Fruit fly (Drosophila melanogaster): ENCODE results near the gene CG14185.

The CG14185 gene

dm6 chr3L:20140589-20141207 lies 34.8 kb downstream of the CG14185 start, which contains the start of gene CG7328 (continued):
- no peak for TF ChIP-seq crol (GFP tag; IDR thresholded peaks at IDR 0.05)
- no peak for TF ChIP-seq dan (GFP tag; IDR thresholded peaks at IDR 0.05)
- TF ChIP-seq pan (optimal IDR thresholded peaks at IDR 0.05): no peak
- peak in 1 of 2 experiments; percentile 59 for TF ChIP-seq pan (GFP tag; optimal IDR thresholded peaks at IDR 0.05 in 1 of 2, IDR thresholded peaks at IDR 0.05 in 1 of 2)
- TF ChIP-seq exex (tag; optimal IDR thresholded peaks at IDR 0.05): peak; percentile 54
- TF ChIP-seq CG11093 (GFP tag; IDR thresholded peaks at IDR 0.05): no peak
- TF ChIP-seq CG11456 (GFP tag; IDR thresholded peaks at IDR 0.05): 0 out of 3 replicates have a peak, but pooled peaks have one; percentile 54
- TF ChIP-seq CG18619 (GFP tag; optimal IDR thresholded peaks at IDR 0.05): peak; percentile 55
- no peak for TF ChIP-seq kni (GFP tag; optimal IDR thresholded peaks at IDR 0.05)
- TF ChIP-seq Ptx1 (GFP tag; IDR thresholded peaks at IDR 0.05): peak; percentile 59; the same call in 1 of the 2 replicates
- TF ChIP-seq Chrac-16 (GFP tag; optimal IDR thresholded peaks at IDR 0.05): peak; percentile 56
- peak; percentile 3 for TF ChIP-seq org-1 (GFP tag; optimal IDR thresholded peaks at IDR 0.05)
- TF ChIP-seq BEAF-32 (GFP tag; optimal IDR thresholded peaks at IDR 0.05): no peak
- TF ChIP-seq maf-S (GFP tag; optimal IDR thresholded peaks at IDR 0.05): peak; percentile 18
- TF ChIP-seq Sox102F (GFP tag; optimal IDR thresholded peaks at IDR 0.05): peak; percentile 57
- TF ChIP-seq CG14441 (GFP tag; IDR thresholded peaks at IDR 0.05): peak; percentile 14; the same call in 1 of the 2 replicates
- no peak for TF ChIP-seq Dip2 (GFP tag; IDR thresholded peaks at IDR 0.05)
- peak; percentile 11; the same call in 1 of the 3 replicates for TF ChIP-seq gce (GFP tag; IDR thresholded peaks at IDR 0.05)
- peak; percentile 67 for TF ChIP-seq Hsf (GFP tag; optimal IDR thresholded peaks at IDR 0.05)
- peak; percentile 66; the same call in 2 of the 3 replicates for TF ChIP-seq CG11695 (GFP tag; IDR thresholded peaks at IDR 0.05)
- TF ChIP-seq ato (GFP tag; IDR thresholded peaks at IDR 0.05; ENCODE audit: partially characterized antibody): no peak
- peak; percentile 62; the same call in 1 of the 2 replicates for TF ChIP-seq lmd (GFP tag; IDR thresholded peaks at IDR 0.05)
- peak; percentile 97 for TF ChIP-seq row (GFP tag; IDR thresholded peaks at IDR 0.05)
- no peak for TF ChIP-seq Gug (GFP tag; IDR thresholded peaks at IDR 0.05)
- no peak for TF ChIP-seq Stat92E (GFP tag; optimal IDR thresholded peaks at IDR 0.05)
- TF ChIP-seq CG12219 (GFP tag; optimal IDR thresholded peaks at IDR 0.05): peak; percentile 53
- no peak for TF ChIP-seq abd-A (tag; optimal IDR thresholded peaks at IDR 0.05)
- peak; percentile 35; the same call in 1 of the 2 replicates for TF ChIP-seq Xrp1 (GFP tag; IDR thresholded peaks at IDR 0.05)
- no peak for TF ChIP-seq Nf-YB (GFP tag; optimal IDR thresholded peaks at IDR 0.05)
- TF ChIP-seq CG11504 (tag; optimal IDR thresholded peaks at IDR 0.05): no peak
- TF ChIP-seq lbe (GFP tag; optimal IDR thresholded peaks at IDR 0.05): no peak
- peak; percentile 34 for TF ChIP-seq CrebB (tag; optimal IDR thresholded peaks at IDR 0.05)
- no peak for TF ChIP-seq Doc2 (GFP tag; IDR thresholded peaks at IDR 0.05)
- TF ChIP-seq Mes4 (GFP tag; optimal IDR thresholded peaks at IDR 0.05): peak; percentile 21
- peak; percentile 43 for TF ChIP-seq CG13775 (GFP tag; optimal IDR thresholded peaks at IDR 0.05)
- peak; percentile 50 for TF ChIP-seq mam (GFP tag; optimal IDR thresholded peaks at IDR 0.05)
- TF ChIP-seq TFAM (GFP tag; optimal IDR thresholded peaks at IDR 0.05): no peak
- peak; percentile 45; the same call in 1 of the 2 replicates for TF ChIP-seq H2.0 (GFP tag; IDR thresholded peaks at IDR 0.05)
- TF ChIP-seq Nf-YA (GFP tag; IDR thresholded peaks at IDR 0.05): no peak
- TF ChIP-seq CG9876 (GFP tag; optimal IDR thresholded peaks at IDR 0.05): no peak
- TF ChIP-seq HmgZ (tag; optimal IDR thresholded peaks at IDR 0.05): peak; percentile 64
- TF ChIP-seq CG14667 (GFP tag; IDR thresholded peaks at IDR 0.05): 0 out of 2 replicates have a peak, but pooled peaks have one; percentile 9
- TF ChIP-seq tio (GFP tag; optimal IDR thresholded peaks at IDR 0.05): no peak
- no peak for TF ChIP-seq CG10431 (GFP tag; optimal IDR thresholded peaks at IDR 0.05)
- TF ChIP-seq CG4328 (GFP tag; optimal IDR thresholded peaks at IDR 0.05): peak; percentile 23
- TF ChIP-seq wor (GFP tag; IDR thresholded peaks at IDR 0.05): no peak
- peak; percentile 52 for TF ChIP-seq Xbp1 (GFP tag; optimal IDR thresholded peaks at IDR 0.05)
- TF ChIP-seq C15 (GFP tag; IDR thresholded peaks at IDR 0.05): 0 out of 3 replicates have a peak, but pooled peaks have one; percentile 14
- peak; percentile 37 for TF ChIP-seq CHES-1-like (GFP tag; optimal IDR thresholded peaks at IDR 0.05)
- TF ChIP-seq CG2120 (GFP tag; optimal IDR thresholded peaks at IDR 0.05): peak; percentile 85
